Worm (Caenorhabditis elegans): ENCODE results near the gene aqp-5.

Gene aqp-5

ce11 chrV:10483995-10484394 lies 7.5 kb upstream of the aqp-5 start:
- TF ChIP-seq tbx-11 (GFP tag; IDR thresholded peaks at IDR 0.05) (no peak), scrt-1 (GFP tag; IDR thresholded peaks at IDR 0.05) (no peak), sea-1 (GFP tag; conservative IDR thresholded peaks at IDR 0.05) (no peak)

- TF ChIP-seq flt-1 (GFP tag; IDR thresholded peaks at IDR 0.05): no peak
- no peak for TF ChIP-seq ceh-36 (tag; optimal IDR thresholded peaks at IDR 0.05)
- TF ChIP-seq hmbx-1 (tag; optimal IDR thresholded peaks at IDR 0.05): no peak
- no peak for TF ChIP-seq ama-1 (optimal IDR thresholded peaks at IDR 0.05)
- TF ChIP-seq tbx-37 (GFP tag; conservative IDR thresholded peaks at IDR 0.05): no peak
- no peak for TF ChIP-seq hnd-1 (tag; optimal IDR thresholded peaks at IDR 0.05)
- no peak for TF ChIP-seq scrt-1 (GFP tag; IDR thresholded peaks at IDR 0.05)
- TF ChIP-seq B0310.2 (tag; optimal IDR thresholded peaks at IDR 0.05): no peak
- no peak for TF ChIP-seq tra-4 (tag; optimal IDR thresholded peaks at IDR 0.05)
- no peak for TF ChIP-seq pes-1 (GFP tag; IDR thresholded peaks at IDR 0.05)
- TF ChIP-seq aly-1 (tag; optimal IDR thresholded peaks at IDR 0.05): no peak
- TF ChIP-seq tbx-11 (GFP tag; IDR thresholded peaks at IDR 0.05): no peak
- no peak for TF ChIP-seq ets-7 (tag; optimal IDR thresholded peaks at IDR 0.05)
- no peak for TF ChIP-seq hmg-4 (GFP tag; optimal IDR thresholded peaks at IDR 0.05)
- TF ChIP-seq ceh-13 (GFP tag; optimal IDR thresholded peaks at IDR 0.05): no peak
- TF ChIP-seq F13C5.2 (tag; optimal IDR thresholded peaks at IDR 0.05): no peak
- no peak for TF ChIP-seq sea-1 (GFP tag; conservative IDR thresholded peaks at IDR 0.05)
These were observed 6.9 kb upstream of the aqp-5 start, which contains the start of gene Y32F6B.1 for ce11 chrV:10484640-10485039. Y32F6B.1 (minus strand) TSS chrV:10484740.

- TF ChIP-seq hnd-1 (tag; optimal IDR thresholded peaks at IDR 0.05) (no peak), pes-1 (GFP tag; IDR thresholded peaks at IDR 0.05) (no peak), F13C5.2 (tag; optimal IDR thresholded peaks at IDR 0.05) (no peak), B0310.2 (tag; optimal IDR thresholded peaks at IDR 0.05) (no peak), tbx-11 (GFP tag; IDR thresholded peaks at IDR 0.05) (no peak), scrt-1 (GFP tag; IDR thresholded peaks at IDR 0.05) (no peak), tra-4 (tag; optimal IDR thresholded peaks at IDR 0.05) (no peak), ets-7 (tag; optimal IDR thresholded peaks at IDR 0.05) (no peak), ceh-36 (tag; optimal IDR thresholded peaks at IDR 0.05) (no peak), aly-1 (tag; optimal IDR thresholded peaks at IDR 0.05) (no peak), flt-1 (GFP tag; IDR thresholded peaks at IDR 0.05) (no peak), tbx-37 (GFP tag; conservative IDR thresholded peaks at IDR 0.05) (no peak), ceh-13 (GFP tag; optimal IDR thresholded peaks at IDR 0.05) (no peak), sea-1 (GFP tag; conservative IDR thresholded peaks at IDR 0.05) (no peak)
These were observed 6.2 kb upstream of the aqp-5 start for ce11 chrV:10485389-10485788.

- TF ChIP-seq sea-1 (GFP tag; conservative IDR thresholded peaks at IDR 0.05): no peak
- no peak for TF ChIP-seq ceh-13 (GFP tag; optimal IDR thresholded peaks at IDR 0.05)
- no peak for TF ChIP-seq flt-1 (GFP tag; IDR thresholded peaks at IDR 0.05)
These were observed 1.5 kb upstream of the aqp-5 start, which contains the start of gene ncx-5 for ce11 chrV:10489998-10490397. ncx-5 (minus strand) TSS chrV:10490098.

- TF ChIP-seq tbx-11 (GFP tag; IDR thresholded peaks at IDR 0.05) (no peak), flt-1 (GFP tag; IDR thresholded peaks at IDR 0.05) (no peak), B0310.2 (tag; optimal IDR thresholded peaks at IDR 0.05) (no peak), tra-4 (tag; optimal IDR thresholded peaks at IDR 0.05) (no peak), hnd-1 (tag; optimal IDR thresholded peaks at IDR 0.05) (no peak), scrt-1 (GFP tag; IDR thresholded peaks at IDR 0.05) (no peak), tbx-37 (GFP tag; conservative IDR thresholded peaks at IDR 0.05) (no peak)
These were observed 1.6 kb downstream of the aqp-5 start, which contains the start of gene ugt-33 for ce11 chrV:10493150-10493549. ugt-33 (plus strand) TSS chrV:10493409.

- no peak for TF ChIP-seq ama-1 (optimal IDR thresholded peaks at IDR 0.05)
These were observed 5.2 kb downstream of the aqp-5 start, which contains the start of gene C35A5.4 for ce11 chrV:10496733-10497132. C35A5.4 (plus strand) TSS chrV:10497033.

ce11 chrV:10501295-10501694 lies 9.8 kb downstream of the aqp-5 start, which contains the start of gene C35A5.3:
C35A5.3 (minus strand) TSS chrV:10501395.
- TF ChIP-seq aly-1 (tag; optimal IDR thresholded peaks at IDR 0.05): no peak

- no peak for TF ChIP-seq scrt-1 (GFP tag; IDR thresholded peaks at IDR 0.05)
- TF ChIP-seq hnd-1 (tag; optimal IDR thresholded peaks at IDR 0.05): no peak
- no peak for TF ChIP-seq tbx-37 (GFP tag; conservative IDR thresholded peaks at IDR 0.05)
- TF ChIP-seq sea-1 (GFP tag; conservative IDR thresholded peaks at IDR 0.05): no peak
- no peak for TF ChIP-seq ceh-13 (GFP tag; optimal IDR thresholded peaks at IDR 0.05)
- no peak for TF ChIP-seq tra-4 (tag; optimal IDR thresholded peaks at IDR 0.05)
- TF ChIP-seq hmbx-1 (tag; optimal IDR thresholded peaks at IDR 0.05): no peak
- TF ChIP-seq ets-7 (tag; optimal IDR thresholded peaks at IDR 0.05): no peak
- no peak for TF ChIP-seq flt-1 (GFP tag; IDR thresholded peaks at IDR 0.05)
These were observed 11.5 kb downstream of the aqp-5 start, which contains the start of gene C35A5.11 for ce11 chrV:10503011-10503410. C35A5.11 (minus strand) TSS chrV:10503111.

- TF ChIP-seq hmbx-1 (tag; optimal IDR thresholded peaks at IDR 0.05) (no peak), scrt-1 (GFP tag; IDR thresholded peaks at IDR 0.05) (no peak), hmg-4 (GFP tag; optimal IDR thresholded peaks at IDR 0.05) (no peak), tbx-37 (GFP tag; conservative IDR thresholded peaks at IDR 0.05) (no peak), ets-7 (tag; optimal IDR thresholded peaks at IDR 0.05) (no peak), ceh-13 (GFP tag; optimal IDR thresholded peaks at IDR 0.05) (no peak), tbx-11 (GFP tag; IDR thresholded peaks at IDR 0.05) (no peak), hnd-1 (tag; optimal IDR thresholded peaks at IDR 0.05) (no peak)
These were observed 12.3 kb downstream of the aqp-5 start, which contains the start of gene C35A5.10 for ce11 chrV:10503893-10504292. C35A5.10 (plus strand) TSS chrV:10504193.
